Fruit fly (Drosophila melanogaster) whole organism, embryonic: Measurements from ENCODE around the gene Tyler.
A peak's percentile ranks its signal among the peaks of the same experiment; 100 is the strongest.

Experiments
- BEAF-32 ChIP-seq: fragments of 200-800 bp; sonication (Bioruptor generic); optimal IDR thresholded peaks from 3 replicates; lab custom pipeline; 2017; ENCODE audit warnings: missing biosample characterization, missing genetic modification characterization, mild to moderate bottlenecking, moderate library complexity, missing genetic modification reagents
- CG11696 ChIP-seq: fragments of 200-800 bp; sonication (Bioruptor generic); IDR thresholded peaks from 2 replicates; pipeline ENCODE4 v1.3.6; 2022; ENCODE audit warnings: missing biosample characterization, missing genetic modification characterization
- CG12942 ChIP-seq: fragments of 200-800 bp; sonication (Bioruptor generic); optimal IDR thresholded peaks from 3 replicates; lab custom pipeline; 2016; ENCODE audit warnings: missing biosample characterization, missing genetic modification characterization
- CG14441 ChIP-seq: fragments of 200-800 bp; sonication (Bioruptor generic); IDR thresholded peaks from 2 replicates; pipeline ENCODE4 v1.3.6; 2022; ENCODE audit warnings: missing biosample characterization, missing genetic modification characterization
- CG14965 ChIP-seq: fragments of 200-800 bp; sonication (Bioruptor generic); optimal IDR thresholded peaks from 2 replicates; lab custom pipeline; 2016; ENCODE audit warnings: missing biosample characterization, missing genetic modification characterization, borderline replicate concordance
- CG15011 ChIP-seq: fragments of 200-800 bp; sonication (Bioruptor generic); optimal IDR thresholded peaks from 3 replicates; lab custom pipeline; 2018; ENCODE audit warnings: missing biosample characterization, mild to moderate bottlenecking, missing genetic modification characterization
- CG16813 ChIP-seq: fragments of 200-800 bp; sonication (Bioruptor generic); IDR thresholded peaks from 3 replicates; pipeline ENCODE4 v1.3.6; 2022; ENCODE audit warnings: missing biosample characterization, missing genetic modification characterization; ENCODE audit not compliant: partially characterized antibody
- CG16863 ChIP-seq: fragments of 200-800 bp; sonication (Bioruptor generic); optimal IDR thresholded peaks from 3 replicates; lab custom pipeline; 2016; ENCODE audit warnings: missing biosample characterization, missing genetic modification characterization
- CG17802 ChIP-seq: fragments of 200-800 bp; sonication (Bioruptor generic); optimal IDR thresholded peaks from 2 replicates; lab custom pipeline; 2018; ENCODE audit warnings: missing biosample characterization, mild to moderate bottlenecking, missing genetic modification characterization, moderate library complexity
- CG1792 ChIP-seq: fragments of 200-800 bp; sonication (Bioruptor generic); optimal IDR thresholded peaks from 2 replicates; lab custom pipeline; 2016; ENCODE audit warnings: missing biosample characterization, missing genetic modification characterization
- CG2116 ChIP-seq: fragments of 200-800 bp; sonication (Bioruptor generic); optimal IDR thresholded peaks from 3 replicates; lab custom pipeline; 2018; ENCODE audit warnings: missing biosample characterization, mild to moderate bottlenecking, missing genetic modification characterization
- CG2875 ChIP-seq: fragments of 200-800 bp; sonication (Bioruptor generic); optimal IDR thresholded peaks from 2 replicates; lab custom pipeline; 2017; ENCODE audit warnings: missing biosample characterization, mild to moderate bottlenecking, missing genetic modification characterization, missing genetic modification reagents
- CG30431 ChIP-seq: fragments of 200-800 bp; sonication (Bioruptor generic); optimal IDR thresholded peaks from 2 replicates; lab custom pipeline; 2017; ENCODE audit warnings: missing biosample characterization, missing genetic modification characterization
- CG32532 ChIP-seq: fragments of 200-800 bp; sonication (Bioruptor generic); IDR thresholded peaks from 2 replicates; pipeline ENCODE4 v1.3.6; 2022; ENCODE audit warnings: missing biosample characterization, missing genetic modification characterization
- CG32772 ChIP-seq: fragments of 200-800 bp; sonication (Bioruptor generic); IDR thresholded peaks from 2 replicates; pipeline ENCODE4 v1.3.6; 2022; ENCODE audit warnings: missing biosample characterization, missing genetic modification characterization
- CG33213 ChIP-seq: fragments of 200-800 bp; sonication (Bioruptor generic); optimal IDR thresholded peaks from 3 replicates; lab custom pipeline; 2016; ENCODE audit warnings: missing biosample characterization, missing genetic modification characterization
- CG34224 ChIP-seq: fragments of 200-800 bp; sonication (Bioruptor generic); IDR thresholded peaks from 3 replicates; pipeline ENCODE4 v1.3.6; 2022; ENCODE audit warnings: missing biosample characterization, missing genetic modification characterization; ENCODE audit not compliant: partially characterized antibody
- CG34376 ChIP-seq: fragments of 200-800 bp; sonication (Bioruptor generic); optimal IDR thresholded peaks from 2 replicates; lab custom pipeline; 2018; ENCODE audit warnings: missing biosample characterization, mild to moderate bottlenecking, missing genetic modification characterization
- CG42726 ChIP-seq: fragments of 200-800 bp; sonication (Bioruptor generic); IDR thresholded peaks from 2 replicates; pipeline ENCODE4 v1.3.6; 2022; ENCODE audit warnings: missing biosample characterization, missing genetic modification characterization; ENCODE audit not compliant: partially characterized antibody
- CG4707 ChIP-seq: fragments of 200-800 bp; sonication (Bioruptor generic); optimal IDR thresholded peaks from 2 replicates; lab custom pipeline; 2018; ENCODE audit warnings: missing biosample characterization, mild to moderate bottlenecking, missing genetic modification characterization, moderate library complexity
- CG7745 ChIP-seq: fragments of 200-800 bp; sonication (Bioruptor generic); optimal IDR thresholded peaks from 2 replicates; lab custom pipeline; 2018; ENCODE audit warnings: missing biosample characterization, mild to moderate bottlenecking, missing genetic modification characterization, moderate library complexity
- CG9797 ChIP-seq: fragments of 200-800 bp; sonication (Bioruptor generic); optimal IDR thresholded peaks from 3 replicates; lab custom pipeline; 2018; ENCODE audit warnings: missing biosample characterization, mild to moderate bottlenecking, missing genetic modification characterization
- Chrac-16 ChIP-seq: fragments of 200-800 bp; sonication (Bioruptor generic); optimal IDR thresholded peaks from 3 replicates; lab custom pipeline; 2016; ENCODE audit warnings: missing biosample characterization, missing genetic modification characterization
- D ChIP-seq, 2 experiments: fragments of 200-800 bp in 1 of 2; fragments of >200 bp in 1 of 2; sonication (Bioruptor generic) in 1 of 2; optimal IDR thresholded peaks; 2 replicates in 1 of 2; 3 replicates in 1 of 2; lab custom pipeline; 2017; ENCODE audit warnings: mild to moderate bottlenecking in 1 of 2, missing biosample characterization in 1 of 2, missing genetic modification characterization in 1 of 2, missing genetic modification reagents in 1 of 2
- E2f2 ChIP-seq: fragments of 200-800 bp; sonication (Bioruptor generic); IDR thresholded peaks from 2 replicates; pipeline ENCODE4 v1.3.6; 2022; ENCODE audit warnings: missing biosample characterization, missing genetic modification characterization
- ERR ChIP-seq: fragments of 200-800 bp; sonication (Bioruptor generic); optimal IDR thresholded peaks from 2 replicates; lab custom pipeline; 2016; ENCODE audit warnings: missing biosample characterization, missing genetic modification characterization
- Hr3 ChIP-seq: fragments of 200-800 bp; sonication (Bioruptor generic); optimal IDR thresholded peaks from 3 replicates; lab custom pipeline; 2016; ENCODE audit warnings: missing biosample characterization, missing genetic modification characterization
- Kr ChIP-seq: fragments of 200-800 bp; sonication (Bioruptor generic); optimal IDR thresholded peaks from 2 replicates; lab custom pipeline; 2017; ENCODE audit warnings: missing biosample characterization, mild to moderate bottlenecking, missing genetic modification characterization
- Mad ChIP-seq: fragments of 200-800 bp; sonication (Bioruptor generic); optimal IDR thresholded peaks from 2 replicates; lab custom pipeline; 2016; ENCODE audit warnings: missing biosample characterization, missing genetic modification characterization
- Myb ChIP-seq: fragments of 200-800 bp; sonication (Bioruptor generic); optimal IDR thresholded peaks from 2 replicates; lab custom pipeline; 2016; ENCODE audit warnings: missing biosample characterization, missing genetic modification characterization
- Nf-YB ChIP-seq: fragments of 200-800 bp; sonication (Bioruptor generic); optimal IDR thresholded peaks from 3 replicates; lab custom pipeline; 2019; ENCODE audit warnings: missing biosample characterization, mild to moderate bottlenecking, missing genetic modification characterization, moderate library complexity
- Nf-YC ChIP-seq: fragments of 200-800 bp; optimal IDR thresholded peaks from 3 replicates; lab custom pipeline; 2019; ENCODE audit warnings: missing biosample characterization, mild to moderate bottlenecking, missing genetic modification characterization, moderate library complexity
- Rfx ChIP-seq: fragments of 200-800 bp; sonication (Bioruptor generic); IDR thresholded peaks from 2 replicates; pipeline ENCODE4 v1.3.6; 2022; ENCODE audit warnings: missing biosample characterization, missing genetic modification characterization
- Sry-β ChIP-seq: fragments of 200-800 bp; sonication (Bioruptor generic); optimal IDR thresholded peaks from 2 replicates; lab custom pipeline; 2018; ENCODE audit warnings: missing biosample characterization, mild to moderate bottlenecking, missing genetic modification characterization, moderate library complexity
- ato ChIP-seq: fragments of 200-800 bp; sonication (Bioruptor generic); IDR thresholded peaks from 2 replicates; pipeline ENCODE4 v1.3.6; 2022; ENCODE audit warnings: missing biosample characterization, missing genetic modification characterization; ENCODE audit not compliant: partially characterized antibody
- chinmo ChIP-seq: fragments of 200-800 bp; sonication (Bioruptor generic); IDR thresholded peaks from 4 replicates; pipeline ENCODE4 v1.3.6; 2022; ENCODE audit warnings: missing biosample characterization, missing genetic modification characterization; ENCODE audit not compliant: partially characterized antibody
- dmrt99B ChIP-seq: fragments of 200-800 bp; sonication (Bioruptor generic); optimal IDR thresholded peaks from 2 replicates; lab custom pipeline; 2018; ENCODE audit warnings: missing biosample characterization, mild to moderate bottlenecking, missing genetic modification characterization, moderate library complexity
- gce ChIP-seq: fragments of 200-800 bp; sonication (Bioruptor generic); IDR thresholded peaks from 3 replicates; pipeline ENCODE4 v1.3.6; 2022; ENCODE audit warnings: missing biosample characterization, missing genetic modification characterization
- gt ChIP-seq: fragments of 200-800 bp; sonication (Bioruptor generic); IDR thresholded peaks from 2 replicates; pipeline ENCODE4 v1.3.6; 2022; ENCODE audit warnings: missing biosample characterization, missing genetic modification characterization
- luna ChIP-seq: fragments of 200-800 bp; sonication (Bioruptor generic); optimal IDR thresholded peaks from 2 replicates; lab custom pipeline; 2016; ENCODE audit warnings: missing biosample characterization, missing genetic modification characterization
- nmo ChIP-seq: fragments of 200-800 bp; sonication (Bioruptor generic); optimal IDR thresholded peaks from 2 replicates; lab custom pipeline; 2018; ENCODE audit warnings: missing biosample characterization, mild to moderate bottlenecking, missing genetic modification characterization, moderate library complexity
- phol ChIP-seq: fragments of 200-800 bp; sonication (Bioruptor generic); optimal IDR thresholded peaks from 3 replicates; lab custom pipeline; 2018; ENCODE audit warnings: missing biosample characterization, mild to moderate bottlenecking, missing genetic modification characterization, moderate library complexity
- prd ChIP-seq, 3 experiments: fragments of >200 bp in 2 of 3; fragments of 200-800 bp in 1 of 3; sonication (Bioruptor generic) in 1 of 3; optimal IDR thresholded peaks in 2 of 3; IDR thresholded peaks in 1 of 3; 2 replicates in 2 of 3; 3 replicates in 1 of 3; pipeline versions ENCODE4 v1.3.6 to Lab custom; 2017 to 2022; ENCODE audit warnings: missing biosample characterization in 1 of 3, missing genetic modification characterization in 1 of 3
- sd ChIP-seq: fragments of 200-800 bp; sonication (Bioruptor generic); optimal IDR thresholded peaks from 3 replicates; lab custom pipeline; 2018; ENCODE audit warnings: missing biosample characterization, mild to moderate bottlenecking, missing genetic modification characterization, moderate library complexity
- sens ChIP-seq: fragments of 200-800 bp; sonication (Bioruptor generic); peaks from one replicate; lab custom pipeline; 2016; ENCODE audit warnings: missing biosample characterization, missing genetic modification characterization
- sisA ChIP-seq: fragments of 200-800 bp; sonication (Bioruptor generic); IDR thresholded peaks from 2 replicates; pipeline ENCODE4 v1.3.6; 2022; ENCODE audit warnings: missing biosample characterization, missing genetic modification characterization
- slbo ChIP-seq: fragments of 200-800 bp; sonication (Bioruptor generic); IDR thresholded peaks from 2 replicates; pipeline ENCODE4 v1.3.6; 2022; ENCODE audit warnings: missing biosample characterization, missing genetic modification characterization
- sqz ChIP-seq: fragments of 200-800 bp; sonication (Bioruptor generic); optimal IDR thresholded peaks from 3 replicates; lab custom pipeline; 2018; ENCODE audit warnings: missing biosample characterization, mild to moderate bottlenecking, missing genetic modification characterization
- ttk ChIP-seq: fragments of 200-800 bp; sonication (Bioruptor generic); IDR thresholded peaks from 2 replicates; pipeline ENCODE4 v2.1.2; 2022; ENCODE audit warnings: missing biosample characterization, missing genetic modification characterization

The Tyler gene

dm6 chrX:19638328-19638940, 27.1 kb downstream of the Tyler start, which contains the start of gene Rcd-1 (continued):
- TF ChIP-seq E2f2 (GFP tag; lab: Robert Waterston, UW) (peak; percentile 57), sd (tag; lab: Kevin White, UChicago) (peak; percentile 18), ato (no peak), CG32532 (GFP tag; lab: Robert Waterston, UW) (no peak), CG42726 (GFP tag; lab: Robert Waterston, UW) (no peak), CG9797 (GFP tag; lab: Kevin White, UChicago) (peak; percentile 91), chinmo (GFP tag; lab: Robert Waterston, UW) (no peak; the same call in 3 of the 4 replicates), Nf-YB (GFP tag; lab: Kevin White, UChicago) (no peak), D (optimal IDR thresholded peaks at IDR 0.05; lab: Kevin White, UChicago) (no peak), D (GFP tag; optimal IDR thresholded peaks at IDR 0.05; lab: Kevin White, UChicago) (no peak), sens (GFP tag; lab: Kevin White, UChicago) (peak; percentile 66), CG2875 (no peak), Myb (GFP tag; lab: Kevin White, UChicago) (peak; percentile 14), Nf-YC (tag; lab: Kevin White, UChicago) (no peak), CG2116 (peak; percentile 20), CG1792 (GFP tag; lab: Kevin White, UChicago) (no peak), CG32772 (GFP tag; lab: Robert Waterston, UW) (0 out of 2 replicates have a peak, but pooled peaks have one; percentile 18), gce (GFP tag; lab: Robert Waterston, UW) (no peak), CG16863 (no peak), CG7745 (tag; lab: Kevin White, UChicago) (no peak), BEAF-32 (GFP tag; lab: Kevin White, UChicago) (peak; percentile 58), CG34376 (GFP tag; lab: Kevin White, UChicago) (no peak), ttk (GFP tag; lab: Robert Waterston, UW) (no peak), CG17802 (tag; lab: Kevin White, UChicago) (no peak), ERR (GFP tag; lab: Kevin White, UChicago) (no peak), Kr (no peak), sisA (GFP tag; lab: Robert Waterston, UW) (no peak), CG16813 (GFP tag; lab: Robert Waterston, UW) (no peak), CG11696 (GFP tag; lab: Robert Waterston, UW) (no peak), Mad (no peak), gt (no peak), CG4707 (GFP tag; lab: Kevin White, UChicago) (no peak), phol (peak; percentile 16), Hr3 (no peak), CG34224 (no peak), dmrt99B (tag; lab: Kevin White, UChicago) (no peak), Chrac-16 (GFP tag; lab: Kevin White, UChicago) (no peak), sqz (GFP tag; lab: Kevin White, UChicago) (no peak), CG14965 (GFP tag; lab: Kevin White, UChicago) (no peak), CG30431 (GFP tag; lab: Kevin White, UChicago) (no peak), CG14441 (GFP tag; lab: Robert Waterston, UW) (no peak), slbo (GFP tag; lab: Robert Waterston, UW) (peak; percentile 22; the same call in 1 of the 2 replicates), prd (optimal IDR thresholded peaks at IDR 0.05; lab: Kevin White, UChicago) (no peak), prd (GFP tag; IDR thresholded peaks at IDR 0.05; lab: Robert Waterston, UW) (no peak), luna (no peak), CG12942 (GFP tag; lab: Kevin White, UChicago) (no peak), CG33213 (GFP tag; lab: Kevin White, UChicago) (peak; percentile 24), Sry-β (no peak), CG15011 (GFP tag; lab: Kevin White, UChicago) (no peak), nmo (GFP tag; lab: Kevin White, UChicago) (no peak), Rfx (GFP tag; lab: Robert Waterston, UW) (peak; percentile 34; the same call in 1 of the 2 replicates)
